Worm (Caenorhabditis elegans): ENCODE results near the gene tftc-3.

DNA sequence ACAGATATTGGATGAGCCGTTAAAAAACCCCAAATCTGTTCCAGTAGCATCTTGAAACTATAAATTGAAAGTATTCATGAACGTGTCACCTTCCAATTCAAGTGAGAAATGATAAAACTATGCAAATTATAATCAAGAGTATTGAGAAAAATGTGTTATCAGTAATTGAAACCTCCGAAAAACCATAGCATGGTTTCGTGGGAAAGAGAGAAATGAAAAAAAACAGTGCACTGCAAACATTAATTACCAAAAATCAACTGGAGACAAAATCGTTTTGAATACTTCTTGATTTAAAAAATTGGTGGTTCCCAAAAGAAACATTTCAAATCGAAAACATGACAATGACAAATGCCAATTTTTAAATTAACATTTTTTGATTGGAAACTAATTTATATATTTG is 15.5 kb upstream of the tftc-3 start, which contains the start of gene daf-36:
- TF ChIP-seq ceh-13 (GFP tag; optimal IDR thresholded peaks at IDR 0.05) = no peak
- TF ChIP-seq aly-1 (tag; optimal IDR thresholded peaks at IDR 0.05) = no peak
- no peak for TF ChIP-seq ama-1 (optimal IDR thresholded peaks at IDR 0.05)
- TF ChIP-seq tra-4 (tag; optimal IDR thresholded peaks at IDR 0.05) = no peak
- TF ChIP-seq sea-1 (GFP tag; conservative IDR thresholded peaks at IDR 0.05) = no peak
- TF ChIP-seq F13C5.2 (tag; optimal IDR thresholded peaks at IDR 0.05) = no peak
- no peak for TF ChIP-seq pes-1 (GFP tag; IDR thresholded peaks at IDR 0.05)
- TF ChIP-seq tbx-37 (GFP tag; conservative IDR thresholded peaks at IDR 0.05) = no peak
- no peak for TF ChIP-seq hmbx-1 (tag; optimal IDR thresholded peaks at IDR 0.05)
- TF ChIP-seq ets-7 (tag; optimal IDR thresholded peaks at IDR 0.05) = no peak
- no peak for TF ChIP-seq scrt-1 (GFP tag; IDR thresholded peaks at IDR 0.05)

All from whole organism, early embryonic.